Fruit fly (Drosophila melanogaster): ENCODE measurements around the gene CG34284.

- TF ChIP-seq Sin3A (optimal IDR thresholded peaks at IDR 0.05) (no peak), h (optimal IDR thresholded peaks at IDR 0.05) (no peak), Myc (optimal IDR thresholded peaks at IDR 0.05) (no peak), psq (optimal IDR thresholded peaks at IDR 0.05) (no peak)
Observed at dm6 chr3R:18949896-18950295, 47.2 kb upstream of the CG34284 start, which contains the start of gene CG43732.

All from Kc167 (cell line).